Worm (Caenorhabditis elegans) whole organism, L3 larva: ENCODE measurements around the gene C28H8.5.

ENCODE experiments used
- ama-1 ChIP-seq: fragments of 150-350 bp; optimal IDR thresholded peaks from 2 replicates; lab custom pipeline; 2018
- ceh-16 ChIP-seq: sonication (generic microtip); optimal IDR thresholded peaks from 2 replicates; lab custom pipeline; 2017; ENCODE audit warnings: missing biosample characterization, missing genetic modification characterization
- ceh-82 ChIP-seq: fragments of 150-350 bp; optimal IDR thresholded peaks from 2 replicates; lab custom pipeline; 2014; ENCODE audit warnings: missing biosample characterization, missing genetic modification characterization
- egl-5 ChIP-seq: fragments of 150-350 bp; optimal IDR thresholded peaks from 2 replicates; lab custom pipeline; 2017; ENCODE audit warnings: missing biosample characterization, missing genetic modification reagents, missing genetic modification characterization, inconsistent platforms
- elt-1 ChIP-seq: fragments of 150-350 bp; optimal IDR thresholded peaks from 2 replicates; lab custom pipeline; 2014; ENCODE audit warnings: missing biosample characterization, missing genetic modification characterization
- elt-3 ChIP-seq, 3 experiments: fragments of 150-350 bp in 1 of 3; sonication (generic microtip) in 2 of 3; optimal IDR thresholded peaks; 2 replicates in 2 of 3; 4 replicates in 1 of 3; lab custom pipeline; 2014 to 2017; ENCODE audit warnings: missing biosample characterization in 3 of 3, missing genetic modification characterization in 3 of 3
- fkh-10 ChIP-seq: sonication (generic microtip); optimal IDR thresholded peaks from 2 replicates; lab custom pipeline; 2017; ENCODE audit warnings: missing biosample characterization, missing genetic modification reagents, missing genetic modification characterization
- nhr-11 ChIP-seq: fragments of 150-350 bp; optimal IDR thresholded peaks from 2 replicates; lab custom pipeline; 2014; ENCODE audit warnings: missing biosample characterization, missing genetic modification characterization
- nhr-28 ChIP-seq: fragments of 150-350 bp; optimal IDR thresholded peaks from 2 replicates; lab custom pipeline; 2014; ENCODE audit warnings: missing biosample characterization, missing genetic modification characterization
- pha-4 ChIP-seq: fragments of 150-350 bp; optimal IDR thresholded peaks from 2 replicates; lab custom pipeline; 2014; ENCODE audit warnings: missing biosample characterization, missing genetic modification reagents, missing genetic modification characterization
- snpc-4 ChIP-seq: fragments of 150-350 bp; optimal IDR thresholded peaks from 2 replicates; lab custom pipeline; 2014; ENCODE audit warnings: missing biosample characterization, missing genetic modification characterization

- TF ChIP-seq fkh-10: no peak
- TF ChIP-seq nhr-28 (tag; lab: Kevin White, UChicago): no peak
- no peak for TF ChIP-seq pha-4 (tag; lab: Kevin White, UChicago)
- no peak for TF ChIP-seq ceh-82 (tag; lab: Kevin White, UChicago)
- no peak for TF ChIP-seq nhr-11
- TF ChIP-seq egl-5 (tag; lab: Kevin White, UChicago): no peak
- no peak for TF ChIP-seq elt-3 (tag; optimal IDR thresholded peaks at IDR 0.05; lab: Kevin White, UChicago)
- peak; percentile 19 for TF ChIP-seq snpc-4 (tag; lab: Kevin White, UChicago)
- TF ChIP-seq ceh-16 (tag; lab: Kevin White, UChicago): no peak
- TF ChIP-seq elt-1: no peak
- peak; percentile 63 for TF ChIP-seq ama-1 (lab: Kevin White, UChicago)
Measured at ce11 chrIII:5879291-5879968, 4.7 kb upstream of the C28H8.5 start, which contains the start of gene hpo-10.
